Fruit fly (Drosophila melanogaster): Measurements from ENCODE around the gene CG1136.

The CG1136 gene

DNA sequence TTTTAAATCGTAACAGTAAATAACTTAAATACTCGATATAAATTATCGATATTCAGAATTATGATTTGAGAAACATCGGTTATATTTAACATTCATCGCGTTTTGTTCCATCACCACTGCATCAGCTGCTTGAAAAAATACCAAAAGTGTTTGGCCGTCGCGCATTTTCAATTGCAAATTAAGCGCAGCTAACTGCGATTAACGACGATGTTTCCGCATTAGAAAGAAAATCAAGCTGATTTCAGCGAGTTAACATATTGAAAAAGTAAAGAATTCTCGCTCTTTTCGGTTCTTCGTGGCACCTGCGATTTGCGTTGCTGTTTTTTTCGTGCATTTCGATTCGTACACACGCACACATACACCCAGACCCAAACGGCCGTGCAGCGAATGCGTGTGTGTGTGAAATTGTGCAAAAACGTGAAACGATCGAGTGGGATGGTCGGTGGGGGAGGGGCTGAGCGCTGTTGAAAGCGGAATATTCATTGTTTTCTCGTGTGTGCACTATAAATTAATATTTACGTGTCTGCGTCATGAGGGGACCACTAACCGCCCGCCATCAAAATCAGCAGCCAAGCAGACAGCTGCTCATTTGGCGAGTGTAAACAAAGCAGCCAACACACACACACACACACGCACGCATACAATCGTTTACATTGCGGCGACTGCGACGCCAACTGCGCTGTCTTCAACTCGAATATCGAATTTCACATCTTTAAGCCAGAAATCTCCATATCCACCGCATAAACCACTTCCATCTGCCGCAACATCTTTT lies 61.9 kb downstream of the CG1136 start, which contains the start of gene Ack:
Ack (plus strand) TSS at position 115 of the 772 bp plus-strand sequence.
- no peak for TF ChIP-seq CG17801 (GFP tag; optimal IDR thresholded peaks at IDR 0.05; ENCODE audit: partially characterized antibody)

DNA sequence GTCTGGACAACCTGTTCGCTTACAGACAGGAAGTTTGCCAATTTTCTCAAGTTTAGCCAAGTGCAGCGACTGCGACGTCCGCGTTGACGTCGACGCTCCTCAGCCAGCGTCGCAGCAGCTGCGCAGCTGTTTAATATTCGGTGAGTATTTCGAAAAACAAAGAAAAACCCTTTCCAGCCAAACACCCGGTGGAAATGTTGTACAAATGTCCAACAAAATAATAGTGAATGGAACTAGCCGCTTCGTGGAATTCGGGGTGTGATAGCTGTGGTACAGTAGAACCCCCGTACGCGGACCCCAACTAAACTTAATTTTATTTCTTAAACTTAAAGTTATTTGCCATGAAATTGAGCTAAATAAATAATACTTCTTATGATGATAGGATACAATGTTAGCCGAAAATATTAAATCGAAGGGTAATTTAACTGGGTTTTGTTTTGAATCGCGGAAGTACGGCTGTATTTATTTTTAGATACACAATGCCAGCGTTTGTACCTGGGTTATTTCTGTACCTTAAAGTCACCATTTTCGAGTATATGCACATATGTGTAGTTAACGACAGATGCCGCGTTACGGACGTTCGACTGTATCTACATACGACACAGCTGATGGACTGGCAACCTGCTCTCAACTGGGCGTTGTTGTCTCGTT lies 62.6 kb downstream of the CG1136 start:
- TF ChIP-seq CG17801 (GFP tag; optimal IDR thresholded peaks at IDR 0.05; ENCODE audit: partially characterized antibody) = peak; percentile 22

All from ovary, adult (tissue).